Worm (Caenorhabditis elegans) whole organism, late embryonic: ENCODE measurements around the gene pot-2.

Experiments used
- ceh-19 ChIP-seq: fragments of 200-800 bp; sonication (Bioruptor generic); optimal IDR thresholded peaks from 2 replicates; lab custom pipeline; 2018; ENCODE audit warnings: mild to moderate bottlenecking, missing genetic modification characterization, missing compliant biosample characterization
- ceh-24 ChIP-seq: sonication (generic microtip); optimal IDR thresholded peaks from 2 replicates; lab custom pipeline; 2016; ENCODE audit warnings: mild to moderate bottlenecking, missing genetic modification characterization, missing compliant biosample characterization
- ceh-30 ChIP-seq: fragments of 150-350 bp; optimal IDR thresholded peaks from 2 replicates; lab custom pipeline; 2014; ENCODE audit warnings: missing biosample characterization, missing genetic modification characterization
- ceh-48 ChIP-seq: sonication (generic microtip); optimal IDR thresholded peaks from 2 replicates; lab custom pipeline; 2016; ENCODE audit warnings: missing genetic modification characterization, inconsistent platforms, missing compliant biosample characterization
- dmd-4 ChIP-seq: sonication (generic microtip); optimal IDR thresholded peaks from 2 replicates; lab custom pipeline; 2016; ENCODE audit warnings: borderline replicate concordance, missing genetic modification characterization, missing compliant biosample characterization
- dve-1 ChIP-seq: sonication (generic microtip); optimal IDR thresholded peaks from 2 replicates; lab custom pipeline; 2017; ENCODE audit warnings: antibody characterized with exemption, mild to moderate bottlenecking, missing genetic modification characterization, missing compliant biosample characterization
- elt-4 ChIP-seq: sonication (generic microtip); optimal IDR thresholded peaks from 2 replicates; lab custom pipeline; 2016; ENCODE audit warnings: missing genetic modification characterization, missing compliant biosample characterization
- fax-1 ChIP-seq: sonication (generic microtip); optimal IDR thresholded peaks from 2 replicates; lab custom pipeline; 2016; ENCODE audit warnings: missing genotype, missing genetic modification characterization, missing compliant biosample characterization
- lim-6 ChIP-seq: sonication (generic microtip); optimal IDR thresholded peaks from 2 replicates; lab custom pipeline; 2016; ENCODE audit warnings: missing genetic modification characterization, missing compliant biosample characterization
- nhr-11 ChIP-seq: fragments of 150-350 bp; optimal IDR thresholded peaks from 2 replicates; lab custom pipeline; 2014; ENCODE audit warnings: missing biosample characterization, missing genetic modification characterization
- npax-4 ChIP-seq: sonication (generic microtip); optimal IDR thresholded peaks from 2 replicates; lab custom pipeline; 2016; ENCODE audit warnings: missing genetic modification characterization, missing compliant biosample characterization
- odd-2 ChIP-seq: sonication (generic microtip); optimal IDR thresholded peaks from 2 replicates; lab custom pipeline; 2017; ENCODE audit warnings: antibody characterized with exemption, mild to moderate bottlenecking, missing genetic modification characterization, missing compliant biosample characterization
- pax-1 ChIP-seq: fragments of 150-350 bp; optimal IDR thresholded peaks from 2 replicates; lab custom pipeline; 2014; ENCODE audit warnings: missing biosample characterization, missing genetic modification characterization
- rnt-1 ChIP-seq: sonication (generic microtip); optimal IDR thresholded peaks from 2 replicates; lab custom pipeline; 2016; ENCODE audit warnings: missing genetic modification characterization, missing compliant biosample characterization
- ttx-3 ChIP-seq: sonication (generic microtip); optimal IDR thresholded peaks from 2 replicates; lab custom pipeline; 2016; ENCODE audit warnings: missing genetic modification reagents, missing genetic modification characterization, missing compliant biosample characterization
- unc-3 ChIP-seq, 2 experiments: fragments of 200-800 bp in 1 of 2; sonication (Bioruptor generic) in 1 of 2; sonication (generic microtip) in 1 of 2; conservative IDR thresholded peaks in 1 of 2; optimal IDR thresholded peaks in 1 of 2; 2 replicates each; pipeline versions ENCODE4 v1.3.6 to Lab custom; 2016 to 2022; ENCODE audit warnings: missing compliant biosample characterization in 2 of 2, missing genetic modification characterization in 2 of 2, missing genetic modification reagents in 1 of 2
- zip-5 ChIP-seq: sonication (generic microtip); optimal IDR thresholded peaks from 2 replicates; lab custom pipeline; 2016; ENCODE audit warnings: missing genetic modification characterization, missing compliant biosample characterization

pot-2 gene

DNA sequence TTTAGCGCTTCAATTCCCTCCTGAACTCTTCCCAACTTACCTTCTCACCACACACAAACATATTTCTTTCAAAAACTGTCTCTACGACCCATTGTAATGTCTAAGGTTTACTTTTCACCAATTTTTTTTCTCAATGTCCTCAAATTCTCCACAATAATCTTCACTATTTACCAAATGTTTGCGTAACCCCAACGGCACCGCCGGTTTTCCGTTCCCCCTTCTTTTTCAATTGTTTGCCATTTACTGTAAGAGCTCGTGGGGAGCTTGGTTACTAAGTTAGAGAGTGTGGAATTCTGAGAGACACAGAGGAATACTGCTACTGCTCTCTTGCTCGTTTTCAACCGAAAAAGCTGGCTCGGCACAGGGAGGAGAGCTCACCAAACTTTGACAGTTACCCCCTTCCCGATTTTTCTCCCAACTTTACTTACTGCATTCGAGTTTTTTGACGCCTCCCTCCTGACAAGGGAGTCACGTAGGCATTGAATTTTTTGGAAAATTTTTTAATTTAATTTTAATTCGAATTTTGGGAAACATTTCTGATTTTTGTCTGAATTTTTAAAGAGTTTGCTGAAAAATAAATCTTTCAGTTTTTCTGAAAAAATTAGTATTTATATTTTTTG is 46.7 kb downstream of the pot-2 start:
- no peak for TF ChIP-seq elt-4 (tag; lab: Kevin White, UChicago)
- TF ChIP-seq ceh-24 (tag; lab: Kevin White, UChicago) = no peak
- no peak for TF ChIP-seq npax-4 (tag; lab: Kevin White, UChicago)
- TF ChIP-seq lim-6 (tag; lab: Kevin White, UChicago) = no peak
- TF ChIP-seq unc-3 (GFP tag; conservative IDR thresholded peaks at IDR 0.05; lab: Robert Waterston, UW) = no peak
- no peak for TF ChIP-seq unc-3 (tag; optimal IDR thresholded peaks at IDR 0.05; lab: Kevin White, UChicago)
- no peak for TF ChIP-seq rnt-1 (tag; lab: Kevin White, UChicago)
- TF ChIP-seq pax-1 (tag; lab: Kevin White, UChicago) = no peak
- TF ChIP-seq ttx-3 (tag; lab: Kevin White, UChicago) = no peak
- TF ChIP-seq odd-2 (tag; lab: Kevin White, UChicago) = no peak
- no peak for TF ChIP-seq ceh-30 (tag; lab: Kevin White, UChicago)
- no peak for TF ChIP-seq zip-5 (tag; lab: Kevin White, UChicago)
- no peak for TF ChIP-seq nhr-11 (tag; lab: Kevin White, UChicago)

DNA sequence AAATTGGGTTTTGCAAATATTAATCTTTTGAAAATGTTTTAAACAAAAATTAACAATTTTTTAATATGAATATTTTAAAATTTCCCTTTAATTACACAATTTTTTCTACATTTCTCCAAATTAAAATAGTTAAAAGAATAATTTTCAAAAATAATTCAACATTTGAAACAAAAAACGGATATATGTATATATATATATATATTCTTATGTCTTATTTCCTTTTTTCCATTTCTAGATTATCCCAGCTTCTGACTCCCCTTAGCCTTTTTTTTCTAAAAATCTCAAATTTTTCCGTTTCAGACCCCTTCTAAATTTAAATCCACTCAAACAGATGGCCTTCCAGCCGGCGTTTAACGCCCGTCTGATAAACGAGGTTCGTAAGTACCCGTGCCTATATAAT is 49.3 kb downstream of the pot-2 start, which contains the start of gene madf-5:
madf-5 (plus strand) TSS at position 301 of the 400 bp plus-strand sequence.
- TF ChIP-seq dve-1 = no peak
- TF ChIP-seq ceh-48 (tag; lab: Kevin White, UChicago) = no peak
- no peak for TF ChIP-seq ceh-19 (GFP tag; lab: Kevin White, UChicago)
- TF ChIP-seq ceh-24 (tag; lab: Kevin White, UChicago) = no peak
- TF ChIP-seq fax-1 (tag; lab: Kevin White, UChicago) = no peak
- no peak for TF ChIP-seq dmd-4
- TF ChIP-seq, all 69 proteins: peak for 0
